Fruit fly (Drosophila melanogaster): ENCODE measurements around the gene Gmppb.

dm6 chr3R:4846787-4847186, 35.5 kb downstream of the Gmppb start:
- TF ChIP-seq Dll (optimal IDR thresholded peaks at IDR 0.05) (no peak), CG8478 (optimal IDR thresholded peaks at IDR 0.05) (no peak)
